Worm (Caenorhabditis elegans): Measurements from ENCODE around the gene dbn-1.

ce11 chrIII:13761022-13761421, 847 bp downstream of the dbn-1 start:
- TF ChIP-seq Y5F2A.4 (GFP tag; optimal IDR thresholded peaks at IDR 0.05) (no peak), lin-39 (tag; optimal IDR thresholded peaks at IDR 0.05) (no peak), nhr-28 (tag; optimal IDR thresholded peaks at IDR 0.05) (no peak), dve-1 (tag; optimal IDR thresholded peaks at IDR 0.05; ENCODE audit: insufficient read depth) (no peak)
